Worm (Caenorhabditis elegans) whole organism, L1 larva: ENCODE results near the gene exos-4.1.

Source experiments
- ama-1 ChIP-seq: fragments of 150-350 bp; optimal IDR thresholded peaks from 2 replicates; lab custom pipeline; 2014
- ceh-82 ChIP-seq, 3 experiments: fragments of 150-350 bp in 1 of 3; sonication (generic microtip) in 2 of 3; optimal IDR thresholded peaks; 2 replicates each; lab custom pipeline; 2014 to 2017; ENCODE audit warnings: missing biosample characterization in 3 of 3, missing genetic modification characterization in 3 of 3
- ces-1 ChIP-seq: fragments of 150-350 bp; optimal IDR thresholded peaks from 2 replicates; lab custom pipeline; 2014; ENCODE audit warnings: missing biosample characterization, missing genetic modification reagents, missing genetic modification characterization
- dsc-1 ChIP-seq: sonication (generic microtip); optimal IDR thresholded peaks from 2 replicates; lab custom pipeline; 2016; ENCODE audit warnings: mild to moderate bottlenecking, missing genetic modification characterization, missing compliant biosample characterization
- elt-2 ChIP-seq: sonication (generic microtip); optimal IDR thresholded peaks from 2 replicates; lab custom pipeline; 2016; ENCODE audit warnings: missing genetic modification characterization, mild to moderate bottlenecking, inconsistent platforms, missing compliant biosample characterization, missing genetic modification reagents
- elt-3 ChIP-seq, 6 experiments: fragments of 150-350 bp in 1 of 6; sonication (generic microtip); optimal IDR thresholded peaks; 2 replicates each; lab custom pipeline; 2017 to 2018; ENCODE audit warnings: missing biosample characterization in 6 of 6, missing genetic modification characterization in 6 of 6, inconsistent platforms in 1 of 6
- fkh-10 ChIP-seq: sonication (generic microtip); optimal IDR thresholded peaks from 2 replicates; lab custom pipeline; 2017; ENCODE audit warnings: missing biosample characterization, missing genetic modification reagents, missing genetic modification characterization
- mdl-1 ChIP-seq, 2 experiments: fragments of 150-350 bp; optimal IDR thresholded peaks; 2 replicates each; lab custom pipeline; 2014 to 2017; ENCODE audit warnings: missing biosample characterization in 2 of 2, missing genetic modification characterization in 2 of 2, inconsistent platforms in 1 of 2
- nhr-11 ChIP-seq: fragments of 150-350 bp; optimal IDR thresholded peaks from 2 replicates; lab custom pipeline; 2014; ENCODE audit warnings: missing biosample characterization, missing genetic modification characterization
- nhr-12 ChIP-seq: sonication (generic microtip); optimal IDR thresholded peaks from 2 replicates; lab custom pipeline; 2017; ENCODE audit warnings: missing biosample characterization, missing genetic modification characterization
- pqm-1 ChIP-seq: sonication (generic microtip); optimal IDR thresholded peaks from 3 replicates; lab custom pipeline; 2017; ENCODE audit warnings: missing biosample characterization, missing genetic modification characterization
- zag-1 ChIP-seq: fragments of 150-350 bp; optimal IDR thresholded peaks from 2 replicates; lab custom pipeline; 2014; ENCODE audit warnings: missing biosample characterization, missing genetic modification characterization

DNA sequence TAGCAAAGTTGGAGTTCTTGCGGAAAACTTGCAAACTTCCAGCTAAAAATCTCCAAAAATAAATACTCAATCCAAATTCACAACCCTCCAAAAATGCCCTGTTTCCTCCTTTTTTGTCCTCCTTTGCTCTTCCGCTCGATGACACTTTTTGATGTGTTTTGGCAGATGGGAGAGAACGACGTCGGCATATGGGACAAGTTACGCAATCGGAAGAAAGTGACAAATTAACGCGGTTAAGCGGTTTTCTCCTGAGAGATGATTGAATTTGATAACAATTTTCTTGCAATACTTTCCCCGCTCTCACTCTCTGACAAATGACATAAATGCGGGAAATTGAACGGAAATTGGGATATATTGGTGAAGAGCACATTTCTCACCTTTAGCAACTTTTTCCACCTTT is 17.9 kb downstream of the exos-4.1 start:
- TF ChIP-seq ceh-82 (tag; optimal IDR thresholded peaks at IDR 0.05; lab: Kevin White, UChicago) (no peak), ama-1 (lab: Kevin White, UChicago) (no peak), ces-1 (GFP tag; lab: Kevin White, UChicago) (no peak), zag-1 (tag; lab: Kevin White, UChicago) (no peak), nhr-12 (tag; lab: Kevin White, UChicago) (no peak), mdl-1 (tag; optimal IDR thresholded peaks at IDR 0.05; lab: Kevin White, UChicago) (no peak), elt-2 (tag; lab: Kevin White, UChicago) (no peak), pqm-1 (no peak), dsc-1 (tag; lab: Kevin White, UChicago) (no peak), nhr-11 (no peak), elt-3 (tag; optimal IDR thresholded peaks at IDR 0.05; lab: Kevin White, UChicago) (no peak), fkh-10 (GFP tag; lab: Kevin White, UChicago) (no peak)
